ENCODE assay signal across 3 fruit fly cellular contexts in the genomic region with DNA sequence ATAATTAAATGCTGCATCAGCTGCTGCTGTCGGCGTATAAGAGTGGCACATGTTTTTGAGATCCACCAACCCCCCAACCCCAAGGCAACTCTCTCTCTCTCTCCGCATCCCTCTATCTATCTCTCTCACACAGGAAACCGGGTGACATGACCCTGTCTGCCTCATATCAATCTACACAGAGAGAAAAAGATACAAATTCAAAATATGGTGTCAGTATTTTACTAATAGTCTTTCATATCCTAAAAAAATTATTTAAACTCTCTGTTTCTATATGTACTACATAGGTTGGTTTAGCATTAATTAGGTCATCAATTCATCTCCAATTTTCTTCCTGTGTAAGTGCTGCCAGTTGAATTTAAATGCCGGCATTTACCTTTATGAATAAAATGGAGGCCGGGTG.
TF ChIP-seq lines count a peak whose summit lies in the region.

No protein-coding gene starts in this region.

TF ChIP-seq in whole organism, embryonic, 481 proteins besides CTCF, POLR2A, EP300 and RAD21 (continued from another document and continues in another):
- TF ChIP-seq CG8359 (GFP tag; optimal IDR thresholded peaks at IDR 0.05; lab: Kevin White, UChicago; ENCODE audit: borderline replicate concordance): peak; percentile 82
- TF ChIP-seq CG10462 (GFP tag; optimal IDR thresholded peaks at IDR 0.05; lab: Kevin White, UChicago): peak; percentile 75
- TF ChIP-seq knrl (GFP tag; IDR thresholded peaks at IDR 0.05; lab: Robert Waterston, UW; ENCODE audit: partially characterized antibody): no peak
- peak; percentile 81 for TF ChIP-seq NC2α (GFP tag; optimal IDR thresholded peaks at IDR 0.05; lab: Kevin White, UChicago)
- no peak for TF ChIP-seq CG2129 (GFP tag; IDR thresholded peaks at IDR 0.05; lab: Robert Waterston, UW; ENCODE audit: partially characterized antibody)
- TF ChIP-seq caup (GFP tag; optimal IDR thresholded peaks at IDR 0.05; lab: Kevin White, UChicago; ENCODE audit: severe bottlenecking): peak; percentile 30
- TF ChIP-seq gfzf (GFP tag; optimal IDR thresholded peaks at IDR 0.05; lab: Kevin White, UChicago): no peak
- TF ChIP-seq Fer1 (GFP tag; optimal IDR thresholded peaks at IDR 0.05; lab: Kevin White, UChicago): peak; percentile 78
- TF ChIP-seq HLH4C (GFP tag; IDR thresholded peaks at IDR 0.05; lab: Robert Waterston, UW; ENCODE audit: partially characterized antibody): no peak
- TF ChIP-seq toy (GFP tag; IDR thresholded peaks at IDR 0.05; lab: Robert Waterston, UW): peak; percentile 51; the same call in 1 of the 2 replicates
- TF ChIP-seq Kr (GFP tag; optimal IDR thresholded peaks at IDR 0.05; lab: Kevin White, UChicago): no peak
- no peak for TF ChIP-seq insv (GFP tag; optimal IDR thresholded peaks at IDR 0.05; lab: Kevin White, UChicago)
- peak; percentile 65 for TF ChIP-seq CG9932 (GFP tag; IDR thresholded peaks at IDR 0.05; lab: Robert Waterston, UW)
- no peak for TF ChIP-seq ftz-f1 (GFP tag; optimal IDR thresholded peaks at IDR 0.05; lab: Kevin White, UChicago)
- peak; percentile 64 for TF ChIP-seq ab (GFP tag; optimal IDR thresholded peaks at IDR 0.05; lab: Kevin White, UChicago)
- TF ChIP-seq CG14965 (GFP tag; optimal IDR thresholded peaks at IDR 0.05; lab: Kevin White, UChicago; ENCODE audit: borderline replicate concordance): peak; percentile 74
- peak; percentile 82 for TF ChIP-seq CG15011 (GFP tag; optimal IDR thresholded peaks at IDR 0.05; lab: Kevin White, UChicago)
- TF ChIP-seq emc (GFP tag; optimal IDR thresholded peaks at IDR 0.05; lab: Kevin White, UChicago): peak; percentile 31
- peak; percentile 94 for TF ChIP-seq Hsf (GFP tag; optimal IDR thresholded peaks at IDR 0.05; lab: Kevin White, UChicago)
- peak; percentile 97 for TF ChIP-seq Sox102F (GFP tag; optimal IDR thresholded peaks at IDR 0.05; lab: Kevin White, UChicago)
- TF ChIP-seq CG12236 (GFP tag; optimal IDR thresholded peaks at IDR 0.05; lab: Kevin White, UChicago): peak; percentile 87
- peak; percentile 70 for TF ChIP-seq CG17612 (GFP tag; IDR thresholded peaks at IDR 0.05; lab: Robert Waterston, UW)
- no peak for TF ChIP-seq tna (GFP tag; IDR thresholded peaks at IDR 0.05; lab: Robert Waterston, UW; ENCODE audit: partially characterized antibody)
- TF ChIP-seq unpg (GFP tag; optimal IDR thresholded peaks at IDR 0.05; lab: Kevin White, UChicago): peak; percentile 96
- TF ChIP-seq CG14014 (GFP tag; IDR thresholded peaks at IDR 0.05; lab: Robert Waterston, UW): peak; percentile 84
- peak; percentile 80 for TF ChIP-seq CG17385 (GFP tag; optimal IDR thresholded peaks at IDR 0.05; lab: Kevin White, UChicago)
- TF ChIP-seq br (optimal IDR thresholded peaks at IDR 0.05; lab: Kevin White, UChicago): no peak
- peak; percentile 66 for TF ChIP-seq sr (GFP tag; IDR thresholded peaks at IDR 0.05; lab: Robert Waterston, UW)
- peak; percentile 88 for TF ChIP-seq trem (tag; optimal IDR thresholded peaks at IDR 0.05; lab: Kevin White, UChicago)
- peak; percentile 80 for TF ChIP-seq danr (GFP tag; IDR thresholded peaks at IDR 0.05; lab: Robert Waterston, UW)
- peak; percentile 70 for TF ChIP-seq CG13296 (GFP tag; optimal IDR thresholded peaks at IDR 0.05; lab: Kevin White, UChicago)
- peak; percentile 50 for TF ChIP-seq da (GFP tag; optimal IDR thresholded peaks at IDR 0.05; lab: Kevin White, UChicago)
- TF ChIP-seq CG18599 (GFP tag; optimal IDR thresholded peaks at IDR 0.05; lab: Kevin White, UChicago): peak; percentile 80
- TF ChIP-seq CG18262 (tag; optimal IDR thresholded peaks at IDR 0.05; lab: Kevin White, UChicago): peak; percentile 93
- peak; percentile 83 for TF ChIP-seq CG9817 (tag; optimal IDR thresholded peaks at IDR 0.05; lab: Kevin White, UChicago)
- peak; percentile 89 for TF ChIP-seq bcd (GFP tag; optimal IDR thresholded peaks at IDR 0.05; lab: Kevin White, UChicago)
- peak; percentile 86 for TF ChIP-seq Max (GFP tag; optimal IDR thresholded peaks at IDR 0.05; lab: Kevin White, UChicago)
- TF ChIP-seq trh (GFP tag; optimal IDR thresholded peaks at IDR 0.05; lab: Kevin White, UChicago): peak; percentile 65
- TF ChIP-seq Awh (GFP tag; IDR thresholded peaks at IDR 0.05; lab: Robert Waterston, UW): peak; percentile 89
- peak; percentile 93 for TF ChIP-seq ind (GFP tag; optimal IDR thresholded peaks at IDR 0.05; lab: Kevin White, UChicago)
- TF ChIP-seq CG7372 (GFP tag; IDR thresholded peaks at IDR 0.05; lab: Robert Waterston, UW): peak; percentile 76

TF ChIP-seq in whole organism, prepupa, 60 proteins besides CTCF, POLR2A, EP300 and RAD21 (continued from another document):
- TF ChIP-seq CG11902 (GFP tag; optimal IDR thresholded peaks at IDR 0.05; lab: Kevin White, UChicago): peak; percentile 88
- peak; percentile 91 for TF ChIP-seq eg (GFP tag; IDR thresholded peaks at IDR 0.05; lab: Robert Waterston, UW)
- TF ChIP-seq CG6792 (GFP tag; optimal IDR thresholded peaks at IDR 0.05; lab: Kevin White, UChicago): peak; percentile 97
- peak; percentile 80 for TF ChIP-seq Eip93F (GFP tag; optimal IDR thresholded peaks at IDR 0.05; lab: Kevin White, UChicago)
- peak; percentile 87 for TF ChIP-seq CG11294 (GFP tag; IDR thresholded peaks at IDR 0.05; lab: Robert Waterston, UW)
- peak; percentile 97 for TF ChIP-seq Sox102F (GFP tag; optimal IDR thresholded peaks at IDR 0.05; lab: Kevin White, UChicago)
- peak; percentile 54 for TF ChIP-seq CG6276 (GFP tag; optimal IDR thresholded peaks at IDR 0.05; lab: Kevin White, UChicago)
- peak; percentile 86 for TF ChIP-seq dsx (GFP tag; optimal IDR thresholded peaks at IDR 0.05; lab: Kevin White, UChicago; ENCODE audit: poor library complexity, severe bottlenecking)
- TF ChIP-seq Hr4 (GFP tag; optimal IDR thresholded peaks at IDR 0.05; lab: Kevin White, UChicago): peak; percentile 97
- peak; percentile 96 for TF ChIP-seq CG6163 (GFP tag; IDR thresholded peaks at IDR 0.05; lab: Robert Waterston, UW)
- TF ChIP-seq CG15336 (GFP tag; IDR thresholded peaks at IDR 0.05; lab: Robert Waterston, UW): peak; percentile 93
- peak; percentile 98 for TF ChIP-seq Hr39 (GFP tag; optimal IDR thresholded peaks at IDR 0.05; lab: Kevin White, UChicago)
- TF ChIP-seq fd59A (GFP tag; optimal IDR thresholded peaks at IDR 0.05; lab: Kevin White, UChicago): peak; percentile 90
- TF ChIP-seq CG7368 (GFP tag; optimal IDR thresholded peaks at IDR 0.05; lab: Kevin White, UChicago): peak; percentile 95
- TF ChIP-seq CG3919 (GFP tag; optimal IDR thresholded peaks at IDR 0.05; lab: Kevin White, UChicago): peak; percentile 97
- TF ChIP-seq CG11762 (GFP tag; optimal IDR thresholded peaks at IDR 0.05; lab: Kevin White, UChicago; ENCODE audit: insufficient read depth): peak; percentile 95
- TF ChIP-seq fkh (GFP tag; optimal IDR thresholded peaks at IDR 0.05; lab: Kevin White, UChicago): no peak
- TF ChIP-seq Eip75B (GFP tag; optimal IDR thresholded peaks at IDR 0.05; lab: Kevin White, UChicago): peak; percentile 97
- peak; percentile 95 for TF ChIP-seq Ets21C (GFP tag; optimal IDR thresholded peaks at IDR 0.05; lab: Kevin White, UChicago)
- TF ChIP-seq acj6 (GFP tag; optimal IDR thresholded peaks at IDR 0.05; lab: Kevin White, UChicago): peak; percentile 97
- TF ChIP-seq CG31627 (GFP tag; optimal IDR thresholded peaks at IDR 0.05; lab: Kevin White, UChicago): peak; percentile 98
- peak; percentile 98 for TF ChIP-seq svp (GFP tag; lab: Kevin White, UChicago)
- TF ChIP-seq lz (GFP tag; optimal IDR thresholded peaks at IDR 0.05; lab: Kevin White, UChicago): peak; percentile 96
- TF ChIP-seq spab (GFP tag; optimal IDR thresholded peaks at IDR 0.05; lab: Kevin White, UChicago): peak; percentile 88
- TF ChIP-seq Gug (GFP tag; IDR thresholded peaks at IDR 0.05; lab: Robert Waterston, UW): peak; percentile 85
- TF ChIP-seq Ets96B (tag; optimal IDR thresholded peaks at IDR 0.05; lab: Kevin White, UChicago): peak; percentile 95
- peak; percentile 96 for TF ChIP-seq achi (GFP tag; optimal IDR thresholded peaks at IDR 0.05; lab: Kevin White, UChicago)
- TF ChIP-seq pdm3 (GFP tag; optimal IDR thresholded peaks at IDR 0.05; lab: Kevin White, UChicago): peak; percentile 97
- TF ChIP-seq net (GFP tag; optimal IDR thresholded peaks at IDR 0.05; lab: Kevin White, UChicago): peak; percentile 97
- peak; percentile 95 for TF ChIP-seq CG8319 (GFP tag; optimal IDR thresholded peaks at IDR 0.05; lab: Kevin White, UChicago)
- TF ChIP-seq Blimp-1 (GFP tag; optimal IDR thresholded peaks at IDR 0.05; lab: Kevin White, UChicago): peak; percentile 81
- TF ChIP-seq CG10669 (GFP tag; optimal IDR thresholded peaks at IDR 0.05; lab: Kevin White, UChicago): peak; percentile 95
- TF ChIP-seq CG6854 (GFP tag; optimal IDR thresholded peaks at IDR 0.05; lab: Kevin White, UChicago): peak; percentile 92
- TF ChIP-seq vri (GFP tag; optimal IDR thresholded peaks at IDR 0.05; lab: Kevin White, UChicago): peak; percentile 96
- TF ChIP-seq dac (GFP tag; optimal IDR thresholded peaks at IDR 0.05; lab: Kevin White, UChicago): peak; percentile 67
- peak; percentile 97 for TF ChIP-seq Sox14 (GFP tag; optimal IDR thresholded peaks at IDR 0.05; lab: Kevin White, UChicago)
- peak; percentile 94 for TF ChIP-seq Sox15 (GFP tag; optimal IDR thresholded peaks at IDR 0.05; lab: Kevin White, UChicago)
- peak; percentile 98 for TF ChIP-seq Met (GFP tag; optimal IDR thresholded peaks at IDR 0.05; lab: Kevin White, UChicago)
- peak; percentile 97 for TF ChIP-seq CG34406 (GFP tag; optimal IDR thresholded peaks at IDR 0.05; lab: Kevin White, UChicago)
- TF ChIP-seq salr (GFP tag; optimal IDR thresholded peaks at IDR 0.05; lab: Kevin White, UChicago): peak; percentile 87 to 89

TF ChIP-seq in whole organism, wandering third instar larva, 38 proteins besides CTCF, POLR2A, EP300 and RAD21 (continued from another document):
- TF ChIP-seq ey (GFP tag; optimal IDR thresholded peaks at IDR 0.05; lab: Kevin White, UChicago): peak; percentile 98
- TF ChIP-seq Abd-B (GFP tag; optimal IDR thresholded peaks at IDR 0.05; lab: Kevin White, UChicago): no peak
- TF ChIP-seq HLH106 (tag; optimal IDR thresholded peaks at IDR 0.05; lab: Kevin White, UChicago): peak; percentile 97
- TF ChIP-seq Dif (GFP tag; optimal IDR thresholded peaks at IDR 0.05; lab: Kevin White, UChicago; ENCODE audit: partially characterized antibody): peak; percentile 72
- peak; percentile 98 for TF ChIP-seq br (GFP tag; optimal IDR thresholded peaks at IDR 0.05; lab: Kevin White, UChicago)
- TF ChIP-seq Vsx2 (GFP tag; optimal IDR thresholded peaks at IDR 0.05; lab: Kevin White, UChicago; ENCODE audit: partially characterized antibody): no peak
- TF ChIP-seq dmrt93B (GFP tag; optimal IDR thresholded peaks at IDR 0.05; lab: Kevin White, UChicago): peak; percentile 90
- peak; percentile 78 for TF ChIP-seq Hr83 (GFP tag; optimal IDR thresholded peaks at IDR 0.05; lab: Kevin White, UChicago; ENCODE audit: poor library complexity, severe bottlenecking)
- no peak for TF ChIP-seq pan (optimal IDR thresholded peaks at IDR 0.05; lab: Kevin White, UChicago)
- TF ChIP-seq foxo (GFP tag; optimal IDR thresholded peaks at IDR 0.05; lab: Kevin White, UChicago): peak; percentile 66 to 98
- TF ChIP-seq lola (GFP tag; optimal IDR thresholded peaks at IDR 0.05; lab: Kevin White, UChicago): no peak
- TF ChIP-seq CrebA (GFP tag; optimal IDR thresholded peaks at IDR 0.05; lab: Kevin White, UChicago; ENCODE audit: borderline replicate concordance): no peak
- TF ChIP-seq dl (GFP tag; optimal IDR thresholded peaks at IDR 0.05; lab: Kevin White, UChicago; ENCODE audit: insufficient read depth in 1 of 2, partially characterized antibody in 2 of 2): peak in 1 of 2 experiments; percentile 30
- TF ChIP-seq dsf (GFP tag; optimal IDR thresholded peaks at IDR 0.05; lab: Kevin White, UChicago; ENCODE audit: borderline replicate concordance): peak; percentile 86
